Worm (Caenorhabditis elegans): ENCODE measurements around the gene frpr-7.

Gene frpr-7

DNA sequence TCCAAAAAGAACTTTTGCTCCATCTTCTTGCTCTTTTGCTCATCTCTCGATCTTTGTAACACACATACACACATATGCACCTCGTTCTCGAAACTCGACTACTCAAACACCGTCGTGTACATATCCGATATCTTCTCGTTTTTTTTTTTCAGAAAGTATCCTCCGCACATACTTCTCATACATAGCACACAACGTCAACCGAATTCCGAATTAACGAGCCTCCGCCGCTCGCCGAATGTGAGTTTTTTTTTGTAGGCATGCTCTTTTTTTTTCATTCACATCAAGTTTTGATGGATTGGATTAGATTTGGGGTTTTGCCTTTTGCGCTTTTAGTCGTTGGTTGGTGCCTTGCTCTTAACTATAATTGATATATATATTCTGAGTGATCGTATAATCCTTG, 61.4 kb downstream of the frpr-7 start:
- TF ChIP-seq elt-2 (tag; optimal IDR thresholded peaks at IDR 0.05) (no peak), hlh-13 (GFP tag; optimal IDR thresholded peaks at IDR 0.05) (no peak), sdc-2 (tag; optimal IDR thresholded peaks at IDR 0.05) (no peak), fkh-10 (GFP tag; optimal IDR thresholded peaks at IDR 0.05) (no peak), ceh-2 (tag; optimal IDR thresholded peaks at IDR 0.05) (no peak), mec-3 (tag; optimal IDR thresholded peaks at IDR 0.05; ENCODE audit: borderline replicate concordance) (no peak), fkh-6 (tag; optimal IDR thresholded peaks at IDR 0.05) (no peak), K09A11.1 (tag; optimal IDR thresholded peaks at IDR 0.05; ENCODE audit: insufficient read depth) (no peak), sox-2 (GFP tag; IDR thresholded peaks at IDR 0.05) (no peak), pha-2 (tag; optimal IDR thresholded peaks at IDR 0.05) (no peak), T23F11.4 (GFP tag; optimal IDR thresholded peaks at IDR 0.05) (no peak), nfya-1 (tag; optimal IDR thresholded peaks at IDR 0.05) (no peak), ceh-31 (tag; optimal IDR thresholded peaks at IDR 0.05) (no peak), hlh-30 (tag; optimal IDR thresholded peaks at IDR 0.05; ENCODE audit: insufficient read depth) (no peak), pag-3 (tag; optimal IDR thresholded peaks at IDR 0.05; ENCODE audit: borderline replicate concordance) (no peak), unc-55 (GFP tag; optimal IDR thresholded peaks at IDR 0.05) (no peak)

DNA sequence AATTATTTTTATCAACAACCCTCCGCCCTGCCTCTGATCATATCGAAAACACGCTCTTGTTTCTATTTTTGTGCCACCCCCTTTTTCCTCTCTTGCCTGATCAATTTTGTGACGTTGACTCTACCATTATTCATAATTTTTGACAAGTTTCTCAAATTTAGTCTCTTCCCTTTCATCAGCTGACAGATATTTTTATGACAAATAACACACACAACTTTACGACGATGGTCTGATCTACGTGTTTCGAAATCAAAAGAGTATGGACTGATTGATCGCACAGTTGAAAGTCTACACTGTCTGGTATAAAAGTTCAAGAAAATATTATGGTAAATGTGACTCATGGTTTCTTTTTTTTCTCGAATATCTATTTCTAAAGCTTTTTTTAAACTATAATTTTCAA, 61.8 kb downstream of the frpr-7 start:
- TF ChIP-seq ceh-24 (tag; optimal IDR thresholded peaks at IDR 0.05) = no peak
- no peak for TF ChIP-seq zip-5 (tag; optimal IDR thresholded peaks at IDR 0.05)
- TF ChIP-seq mec-3 (tag; optimal IDR thresholded peaks at IDR 0.05; ENCODE audit: borderline replicate concordance) = no peak
- TF ChIP-seq hlh-30 (tag; optimal IDR thresholded peaks at IDR 0.05; ENCODE audit: insufficient read depth) = no peak
- TF ChIP-seq F13H6.1 (tag; optimal IDR thresholded peaks at IDR 0.05) = no peak
- TF ChIP-seq che-1 (tag; optimal IDR thresholded peaks at IDR 0.05) = no peak
- no peak for TF ChIP-seq ama-1 (optimal IDR thresholded peaks at IDR 0.05)
- no peak for TF ChIP-seq ceh-6 (GFP tag; optimal IDR thresholded peaks at IDR 0.05)
- TF ChIP-seq sox-4 (tag; optimal IDR thresholded peaks at IDR 0.05) = no peak
- no peak for TF ChIP-seq sox-2 (GFP tag; IDR thresholded peaks at IDR 0.05)
- TF ChIP-seq elt-2 (tag; optimal IDR thresholded peaks at IDR 0.05) = no peak
- no peak for TF ChIP-seq ceh-48 (tag; optimal IDR thresholded peaks at IDR 0.05)
- no peak for TF ChIP-seq nfya-1 (tag; optimal IDR thresholded peaks at IDR 0.05)

Measured in whole organism, late embryonic.